Worm (Caenorhabditis elegans) whole organism, L3 larva: ENCODE data around the gene F28B4.4.

Experiments used
- R02D3.7 ChIP-seq: fragments of 150-350 bp; optimal IDR thresholded peaks from 2 replicates; lab custom pipeline; 2014; ENCODE audit warnings: missing biosample characterization, missing genetic modification characterization
- ZK546.5 ChIP-seq: sonication (generic microtip); optimal IDR thresholded peaks from 2 replicates; lab custom pipeline; 2017; ENCODE audit warnings: missing biosample characterization, missing genetic modification characterization
- aly-2 ChIP-seq: fragments of 150-350 bp; optimal IDR thresholded peaks from 2 replicates; lab custom pipeline; 2014; ENCODE audit warnings: missing biosample characterization, missing genetic modification characterization
- ama-1 ChIP-seq: fragments of 150-350 bp; optimal IDR thresholded peaks from 2 replicates; lab custom pipeline; 2018
- ceh-16 ChIP-seq: sonication (generic microtip); optimal IDR thresholded peaks from 2 replicates; lab custom pipeline; 2017; ENCODE audit warnings: missing biosample characterization, missing genetic modification characterization
- ceh-28 ChIP-seq: fragments of 150-350 bp; optimal IDR thresholded peaks from 2 replicates; lab custom pipeline; 2014; ENCODE audit warnings: missing biosample characterization, missing genetic modification reagents, missing genetic modification characterization
- ceh-82 ChIP-seq: fragments of 150-350 bp; optimal IDR thresholded peaks from 2 replicates; lab custom pipeline; 2014; ENCODE audit warnings: missing biosample characterization, missing genetic modification characterization
- daf-12 ChIP-seq: fragments of 150-350 bp; optimal IDR thresholded peaks from 2 replicates; lab custom pipeline; 2014; ENCODE audit warnings: missing biosample characterization, missing genetic modification reagents, missing genetic modification characterization
- egl-27 ChIP-seq: sonication (generic microtip); optimal IDR thresholded peaks from 4 replicates; lab custom pipeline; 2017; ENCODE audit warnings: missing biosample characterization, missing genetic modification reagents, missing genetic modification characterization
- egl-5 ChIP-seq: fragments of 150-350 bp; optimal IDR thresholded peaks from 2 replicates; lab custom pipeline; 2017; ENCODE audit warnings: missing biosample characterization, missing genetic modification reagents, missing genetic modification characterization, inconsistent platforms
- elt-1 ChIP-seq: fragments of 150-350 bp; optimal IDR thresholded peaks from 2 replicates; lab custom pipeline; 2014; ENCODE audit warnings: missing biosample characterization, missing genetic modification characterization
- elt-2 ChIP-seq: sonication (generic microtip); optimal IDR thresholded peaks from 2 replicates; lab custom pipeline; 2016; ENCODE audit warnings: missing genetic modification reagents, mild to moderate bottlenecking, missing genetic modification characterization, missing compliant biosample characterization
- elt-3 ChIP-seq, 3 experiments: fragments of 150-350 bp in 1 of 3; sonication (generic microtip) in 2 of 3; optimal IDR thresholded peaks; 2 replicates in 2 of 3; 4 replicates in 1 of 3; lab custom pipeline; 2014 to 2017; ENCODE audit warnings: missing biosample characterization in 3 of 3, missing genetic modification characterization in 3 of 3
- fkh-10 ChIP-seq: sonication (generic microtip); optimal IDR thresholded peaks from 2 replicates; lab custom pipeline; 2017; ENCODE audit warnings: missing biosample characterization, missing genetic modification reagents, missing genetic modification characterization
- fkh-2 ChIP-seq: fragments of 150-350 bp; optimal IDR thresholded peaks from 2 replicates; lab custom pipeline; 2014; ENCODE audit warnings: missing biosample characterization, missing genetic modification reagents, missing genetic modification characterization
- hmg-11 ChIP-seq: sonication (generic microtip); optimal IDR thresholded peaks from 2 replicates; lab custom pipeline; 2016; ENCODE audit warnings: missing genetic modification characterization, missing compliant biosample characterization
- jun-1 ChIP-seq: fragments of 150-350 bp; optimal IDR thresholded peaks from 2 replicates; lab custom pipeline; 2014; ENCODE audit warnings: missing biosample characterization, missing genetic modification reagents, missing genetic modification characterization
- lin-39 ChIP-seq: fragments of 150-350 bp; optimal IDR thresholded peaks from 2 replicates; lab custom pipeline; 2018; ENCODE audit warnings: missing biosample characterization, missing genetic modification reagents, missing genetic modification characterization
- lsy-12 ChIP-seq: sonication (generic microtip); optimal IDR thresholded peaks from 2 replicates; lab custom pipeline; 2016; ENCODE audit warnings: mild to moderate bottlenecking, missing genetic modification characterization, missing compliant biosample characterization
- mdl-1 ChIP-seq: fragments of 150-350 bp; optimal IDR thresholded peaks from 2 replicates; lab custom pipeline; 2014; ENCODE audit warnings: missing biosample characterization, missing genetic modification characterization
- mml-1 ChIP-seq: fragments of 150-350 bp; sonication (generic microtip); optimal IDR thresholded peaks from 3 replicates; lab custom pipeline; 2014; ENCODE audit warnings: missing biosample characterization, missing genetic modification characterization
- nfya-1 ChIP-seq: sonication (generic microtip); optimal IDR thresholded peaks from 2 replicates; lab custom pipeline; 2017; ENCODE audit warnings: missing genetic modification characterization, mild to moderate bottlenecking, missing compliant biosample characterization, antibody characterized with exemption, moderate library complexity; ENCODE audit not compliant: insufficient read depth
- nhr-11 ChIP-seq: fragments of 150-350 bp; optimal IDR thresholded peaks from 2 replicates; lab custom pipeline; 2014; ENCODE audit warnings: missing biosample characterization, missing genetic modification characterization
- nhr-12 ChIP-seq: fragments of 150-350 bp; optimal IDR thresholded peaks from 2 replicates; lab custom pipeline; 2014; ENCODE audit warnings: missing biosample characterization, missing genetic modification characterization
- nhr-23 ChIP-seq: fragments of 150-350 bp; optimal IDR thresholded peaks from 2 replicates; lab custom pipeline; 2014; ENCODE audit warnings: missing biosample characterization, missing genetic modification reagents, missing genetic modification characterization
- nhr-25 ChIP-seq: sonication (generic microtip); optimal IDR thresholded peaks from 2 replicates; lab custom pipeline; 2017; ENCODE audit warnings: missing biosample characterization, missing genetic modification characterization
- nhr-28 ChIP-seq: fragments of 150-350 bp; optimal IDR thresholded peaks from 2 replicates; lab custom pipeline; 2014; ENCODE audit warnings: missing biosample characterization, missing genetic modification characterization
- nhr-43 ChIP-seq: sonication (generic microtip); optimal IDR thresholded peaks from 2 replicates; lab custom pipeline; 2016; ENCODE audit warnings: mild to moderate bottlenecking, missing genetic modification characterization, missing compliant biosample characterization; ENCODE audit not compliant: poor library complexity, severe bottlenecking
- nhr-67 ChIP-seq: fragments of 150-350 bp; optimal IDR thresholded peaks from 2 replicates; lab custom pipeline; 2014; ENCODE audit warnings: missing biosample characterization, missing genetic modification characterization
- nhr-76 ChIP-seq: fragments of 150-350 bp; sonication (generic microtip); optimal IDR thresholded peaks from 5 replicates; lab custom pipeline; 2014; ENCODE audit warnings: missing biosample characterization, missing genetic modification characterization
- pha-4 ChIP-seq: fragments of 150-350 bp; optimal IDR thresholded peaks from 2 replicates; lab custom pipeline; 2014; ENCODE audit warnings: missing biosample characterization, missing genetic modification reagents, missing genetic modification characterization
- pqm-1 ChIP-seq: fragments of 150-350 bp; optimal IDR thresholded peaks from 2 replicates; lab custom pipeline; 2017; ENCODE audit warnings: missing biosample characterization, missing genetic modification characterization, inconsistent platforms
- sea-2 ChIP-seq: fragments of 150-350 bp; sonication (generic microtip); optimal IDR thresholded peaks from 4 replicates; lab custom pipeline; 2014; ENCODE audit warnings: missing biosample characterization, missing genetic modification reagents, missing genetic modification characterization
- snpc-4 ChIP-seq: fragments of 150-350 bp; optimal IDR thresholded peaks from 2 replicates; lab custom pipeline; 2014; ENCODE audit warnings: missing biosample characterization, missing genetic modification characterization
- tbx-2 ChIP-seq: sonication (generic microtip); optimal IDR thresholded peaks from 2 replicates; lab custom pipeline; 2016; ENCODE audit warnings: mild to moderate bottlenecking, missing genetic modification characterization, missing compliant biosample characterization
- unc-39 ChIP-seq: sonication (generic microtip); optimal IDR thresholded peaks from 4 replicates; lab custom pipeline; 2017; ENCODE audit warnings: missing biosample characterization, missing genetic modification characterization
- unc-62 ChIP-seq: fragments of 150-350 bp; sonication (generic microtip); optimal IDR thresholded peaks from 4 replicates; lab custom pipeline; 2014; ENCODE audit warnings: missing biosample characterization, missing genetic modification reagents, missing genetic modification characterization
- zag-1 ChIP-seq: fragments of 150-350 bp; optimal IDR thresholded peaks from 2 replicates; lab custom pipeline; 2014; ENCODE audit warnings: missing biosample characterization, missing genetic modification characterization
- ztf-11 ChIP-seq: fragments of 150-350 bp; optimal IDR thresholded peaks from 2 replicates; lab custom pipeline; 2014; ENCODE audit warnings: missing biosample characterization, missing genetic modification characterization
- ztf-4 ChIP-seq: fragments of 150-350 bp; optimal IDR thresholded peaks from 2 replicates; lab custom pipeline; 2014; ENCODE audit warnings: missing biosample characterization, missing genetic modification characterization

The F28B4.4 gene

DNA sequence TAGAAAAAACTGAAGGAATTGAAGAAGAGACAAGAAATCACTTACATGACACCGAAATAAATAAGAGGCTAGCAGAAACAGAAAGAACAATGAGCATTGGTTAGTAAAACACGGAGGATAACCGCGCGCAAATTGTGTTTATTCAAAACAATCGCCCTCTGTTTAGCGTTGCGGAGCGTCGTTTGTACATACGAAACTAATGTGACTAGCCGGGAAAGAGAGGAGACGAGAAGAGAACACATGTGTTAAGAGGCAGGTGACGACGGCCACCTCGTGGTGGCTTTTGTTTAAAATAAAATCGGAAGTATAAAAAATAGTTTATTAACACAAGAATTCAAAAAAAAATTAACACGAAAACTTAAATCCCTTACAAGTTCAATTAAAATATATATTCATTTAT is 36.4 kb upstream of the F28B4.4 start, which contains the start of gene F40F4.7 (continued):
- TF ChIP-seq nhr-11 (no peak), mdl-1 (tag; lab: Kevin White, UChicago) (no peak), unc-39 (tag; lab: Kevin White, UChicago) (no peak), elt-1 (tag; lab: Kevin White, UChicago) (no peak), ama-1 (no peak), daf-12 (tag; lab: Kevin White, UChicago) (no peak), nhr-23 (tag; lab: Kevin White, UChicago) (peak; percentile 49), lsy-12 (no peak), mml-1 (tag; lab: Kevin White, UChicago) (no peak), R02D3.7 (tag; lab: Kevin White, UChicago) (no peak), ZK546.5 (tag; lab: Kevin White, UChicago) (no peak), ceh-28 (tag; lab: Kevin White, UChicago) (no peak), nhr-76 (tag; lab: Kevin White, UChicago) (no peak), hmg-11 (tag; lab: Kevin White, UChicago) (peak; percentile 20), ztf-11 (tag; lab: Kevin White, UChicago) (no peak), tbx-2 (no peak), fkh-10 (GFP tag; lab: Kevin White, UChicago) (no peak), nhr-67 (no peak), unc-62 (GFP tag; lab: Kevin White, UChicago) (no peak), nhr-43 (tag; lab: Kevin White, UChicago) (no peak), snpc-4 (tag; lab: Kevin White, UChicago) (no peak), sea-2 (GFP tag; lab: Kevin White, UChicago) (no peak)
- TF ChIP-seq, all 47 proteins: peak for 10

DNA sequence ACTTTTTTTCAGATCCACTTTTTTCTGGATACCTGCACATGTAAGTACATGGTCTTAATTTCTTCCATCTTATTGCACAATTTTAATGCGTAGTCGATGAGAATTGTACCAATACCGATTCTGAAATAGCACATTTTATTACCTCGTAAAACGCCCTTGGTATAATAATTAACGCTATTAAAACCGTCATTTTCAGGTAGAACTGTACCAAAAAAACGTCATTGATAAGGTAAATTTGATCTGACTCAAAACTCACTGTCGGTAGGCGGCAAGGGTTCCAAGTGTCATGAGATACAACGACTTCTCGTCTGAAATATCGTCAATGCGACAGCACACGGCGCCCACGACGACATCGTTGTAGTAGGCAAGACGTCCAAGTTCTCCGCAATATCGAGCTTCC is 35.0 kb upstream of the F28B4.4 start:
- no peak for TF ChIP-seq lin-39 (tag; lab: Kevin White, UChicago)
- TF ChIP-seq elt-3 (tag; optimal IDR thresholded peaks at IDR 0.05; lab: Kevin White, UChicago), result no peak
- TF ChIP-seq mdl-1 (tag; lab: Kevin White, UChicago), result no peak
- no peak for TF ChIP-seq nfya-1 (tag; lab: Kevin White, UChicago)
- TF ChIP-seq elt-2, result peak; percentile 65
- peak; percentile 23 for TF ChIP-seq pqm-1 (tag; lab: Kevin White, UChicago)

DNA sequence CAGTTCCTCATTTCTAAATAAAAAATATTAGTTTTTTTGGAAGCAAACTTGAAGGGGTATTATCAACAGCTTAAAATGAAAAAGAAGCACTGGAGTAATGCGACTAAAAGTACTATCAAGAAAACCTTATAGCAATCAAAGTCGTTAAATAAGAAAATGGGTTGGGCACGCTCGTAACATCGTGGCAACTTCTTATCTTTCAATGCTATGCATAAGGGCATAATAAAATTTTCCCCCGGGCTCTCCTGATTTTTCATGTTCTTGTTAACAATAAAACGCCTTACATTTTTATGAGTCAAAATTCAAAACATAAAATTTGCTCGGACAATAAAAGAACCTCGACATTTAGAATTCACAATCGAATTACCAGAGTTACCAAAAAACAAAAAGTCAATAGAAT is 34.2 kb upstream of the F28B4.4 start, which contains the start of gene irg-7:
Gene irg-7, minus strand, starts transcription at position 23 of the 400 bp plus-strand sequence.
- no peak for TF ChIP-seq ztf-4
- TF ChIP-seq fkh-2 (tag; lab: Kevin White, UChicago), result no peak
- no peak for TF ChIP-seq lsy-12
- TF ChIP-seq snpc-4 (tag; lab: Kevin White, UChicago), result no peak
- TF ChIP-seq ama-1, result no peak
- TF ChIP-seq unc-39 (tag; lab: Kevin White, UChicago), result no peak
- TF ChIP-seq lin-39 (tag; lab: Kevin White, UChicago), result no peak
- TF ChIP-seq elt-2, result peak; percentile 79
- TF ChIP-seq pqm-1 (tag; lab: Kevin White, UChicago), result peak; percentile 74
- no peak for TF ChIP-seq tbx-2
- TF ChIP-seq sea-2 (GFP tag; lab: Kevin White, UChicago), result no peak

DNA sequence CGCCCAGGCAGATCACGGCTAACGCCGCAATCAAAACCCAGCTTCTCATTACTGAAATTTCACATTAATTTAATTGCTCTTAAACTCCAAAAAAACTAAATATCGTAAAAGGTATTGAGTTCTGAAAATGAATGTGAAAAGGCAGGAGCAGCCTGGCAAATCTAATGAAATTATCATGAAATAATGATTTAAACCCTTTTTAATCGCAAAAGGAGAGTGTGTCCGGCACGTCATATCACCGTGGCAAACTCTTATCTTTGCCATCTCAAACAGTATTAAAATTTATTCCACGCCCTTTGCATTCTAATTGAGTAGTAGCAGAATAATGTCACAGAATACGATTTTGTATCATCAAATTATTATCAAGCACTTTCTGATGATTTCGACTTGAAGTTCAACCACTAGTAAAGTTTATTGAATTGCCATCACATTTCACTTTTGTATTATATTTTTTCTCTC is 26.0 kb upstream of the F28B4.4 start, which contains the start of gene F28B4.3:
Gene F28B4.3, minus strand, starts transcription at position 51 of the 459 bp plus-strand sequence.
- TF ChIP-seq nhr-28 (tag; lab: Kevin White, UChicago), result no peak
- TF ChIP-seq nhr-67, result no peak
- no peak for TF ChIP-seq egl-5 (tag; lab: Kevin White, UChicago)
- no peak for TF ChIP-seq egl-27 (tag; lab: Kevin White, UChicago)
- TF ChIP-seq aly-2 (tag; lab: Kevin White, UChicago), result no peak
- TF ChIP-seq ZK546.5 (tag; lab: Kevin White, UChicago), result no peak
- no peak for TF ChIP-seq nhr-76 (tag; lab: Kevin White, UChicago)
- TF ChIP-seq ceh-16 (tag; lab: Kevin White, UChicago), result no peak
- TF ChIP-seq nhr-11, result no peak
- no peak for TF ChIP-seq ama-1
- TF ChIP-seq elt-2, result peak; percentile 95
- TF ChIP-seq pha-4 (tag; lab: Kevin White, UChicago), result no peak
- TF ChIP-seq ceh-82, result no peak
- peak; percentile 41 for TF ChIP-seq jun-1 (tag; lab: Kevin White, UChicago)
- TF ChIP-seq pqm-1 (tag; lab: Kevin White, UChicago), result peak; percentile 92
- TF ChIP-seq mdl-1 (tag; lab: Kevin White, UChicago), result no peak
- no peak for TF ChIP-seq nhr-25 (tag; lab: Kevin White, UChicago)
- no peak for TF ChIP-seq lin-39 (tag; lab: Kevin White, UChicago)
- TF ChIP-seq zag-1 (tag; lab: Kevin White, UChicago), result no peak
- no peak for TF ChIP-seq nhr-12
- no peak for TF ChIP-seq mml-1 (tag; lab: Kevin White, UChicago)
